ENCODE assay signal across 4 fruit fly cellular contexts in genomic region chr3R:9865854-9866396, dm6.
TF ChIP-seq lines count a peak whose summit lies in the region.

No protein-coding gene starts in this region.

- no peak for TF ChIP-seq CTCF in whole organism, embryonic (GFP tag; optimal IDR thresholded peaks at IDR 0.05; lab: Kevin White, UChicago)

TF ChIP-seq in whole organism, embryonic, 481 proteins besides CTCF, POLR2A, EP300 and RAD21:
- TF ChIP-seq HHEX (GFP tag; optimal IDR thresholded peaks at IDR 0.05; lab: Kevin White, UChicago): no peak
- TF ChIP-seq odd (GFP tag; optimal IDR thresholded peaks at IDR 0.05; lab: Kevin White, UChicago): no peak
- no peak for TF ChIP-seq sens-2 (GFP tag; IDR thresholded peaks at IDR 0.05; lab: Robert Waterston, UW)
- 0 out of 4 replicates have a peak, but pooled peaks have one; percentile 52 for TF ChIP-seq chinmo (GFP tag; IDR thresholded peaks at IDR 0.05; lab: Robert Waterston, UW; ENCODE audit: partially characterized antibody)
- TF ChIP-seq CG8478 (optimal IDR thresholded peaks at IDR 0.05; lab: Kevin White, UChicago): peak; percentile 41
- peak; percentile 72 for TF ChIP-seq CG1832 (GFP tag; optimal IDR thresholded peaks at IDR 0.05; lab: Kevin White, UChicago)
- TF ChIP-seq yki (optimal IDR thresholded peaks at IDR 0.05; lab: Kevin White, UChicago): peak; percentile 18
- TF ChIP-seq CG3407 (GFP tag; optimal IDR thresholded peaks at IDR 0.05; lab: Kevin White, UChicago): no peak
- peak; percentile 94 for TF ChIP-seq ewg (GFP tag; optimal IDR thresholded peaks at IDR 0.05; lab: Kevin White, UChicago)
- peak; percentile 90 for TF ChIP-seq bigmax (GFP tag; optimal IDR thresholded peaks at IDR 0.05; lab: Kevin White, UChicago)
- TF ChIP-seq CG10274 (GFP tag; optimal IDR thresholded peaks at IDR 0.05; lab: Kevin White, UChicago): no peak
- peak; percentile 45 for TF ChIP-seq Adf1 (GFP tag; IDR thresholded peaks at IDR 0.05; lab: Robert Waterston, UW)
- TF ChIP-seq sens (GFP tag; lab: Kevin White, UChicago): peak; percentile 85
- TF ChIP-seq pnt (GFP tag; optimal IDR thresholded peaks at IDR 0.05; lab: Kevin White, UChicago): no peak
- TF ChIP-seq crp (GFP tag; optimal IDR thresholded peaks at IDR 0.05; lab: Kevin White, UChicago): peak in 1 of 2 experiments; percentile 72
- TF ChIP-seq danr (GFP tag; IDR thresholded peaks at IDR 0.05; lab: Robert Waterston, UW): no peak
- no peak for TF ChIP-seq CG1602 (GFP tag; optimal IDR thresholded peaks at IDR 0.05; lab: Kevin White, UChicago)
- 0 out of 2 replicates have a peak, but pooled peaks have one; percentile 26 for TF ChIP-seq unc-4 (GFP tag; IDR thresholded peaks at IDR 0.05; lab: Robert Waterston, UW; ENCODE audit: partially characterized antibody)
- TF ChIP-seq Ets65A (GFP tag; lab: Kevin White, UChicago): peak; percentile 19
- no peak for TF ChIP-seq CG11085 (GFP tag; IDR thresholded peaks at IDR 0.05; lab: Robert Waterston, UW)
- TF ChIP-seq Trl (optimal IDR thresholded peaks at IDR 0.05; lab: Kevin White, UChicago): peak; percentile 71 to 86
- no peak for TF ChIP-seq Trl (GFP tag; optimal IDR thresholded peaks at IDR 0.05; lab: Kevin White, UChicago)
- TF ChIP-seq CG11504 (tag; optimal IDR thresholded peaks at IDR 0.05; lab: Kevin White, UChicago): peak; percentile 39

TF ChIP-seq in whole organism, prepupa, 60 proteins besides CTCF, POLR2A, EP300 and RAD21:
- peak; percentile 3 for TF ChIP-seq fkh (GFP tag; optimal IDR thresholded peaks at IDR 0.05; lab: Kevin White, UChicago)
- TF ChIP-seq Smox (GFP tag; optimal IDR thresholded peaks at IDR 0.05; lab: Kevin White, UChicago): no peak
- TF ChIP-seq CG7368 (GFP tag; optimal IDR thresholded peaks at IDR 0.05; lab: Kevin White, UChicago): no peak
- TF ChIP-seq CG3032 (tag; optimal IDR thresholded peaks at IDR 0.05; lab: Kevin White, UChicago): no peak
TF ChIP-seq in whole organism, prepupa: peak in this region for 1.

TF ChIP-seq in whole organism, pupa, 21 proteins besides CTCF, POLR2A, EP300 and RAD21:
- peak; percentile 30 for TF ChIP-seq CG13204 (GFP tag; optimal IDR thresholded peaks at IDR 0.05; lab: Kevin White, UChicago)
- TF ChIP-seq CG14655 (GFP tag; optimal IDR thresholded peaks at IDR 0.05; lab: Kevin White, UChicago): no peak

TF ChIP-seq in whole organism, wandering third instar larva, 38 proteins besides CTCF, POLR2A, EP300 and RAD21:
- TF ChIP-seq Dif (GFP tag; optimal IDR thresholded peaks at IDR 0.05; lab: Kevin White, UChicago; ENCODE audit: partially characterized antibody) (peak; percentile 13), tai (GFP tag; optimal IDR thresholded peaks at IDR 0.05; lab: Kevin White, UChicago) (no peak)
